Worm (Caenorhabditis elegans) whole organism, L3 larva: ENCODE measurements around the gene sre-5.
A peak's percentile ranks its signal among the peaks of the same experiment; 100 is the strongest.

Experiments
- R02D3.7 ChIP-seq: fragments of 150-350 bp; optimal IDR thresholded peaks from 2 replicates; lab custom pipeline; 2014; ENCODE audit warnings: missing biosample characterization, missing genetic modification characterization
- aly-2 ChIP-seq: fragments of 150-350 bp; optimal IDR thresholded peaks from 2 replicates; lab custom pipeline; 2014; ENCODE audit warnings: missing biosample characterization, missing genetic modification characterization
- ama-1 ChIP-seq: fragments of 150-350 bp; optimal IDR thresholded peaks from 2 replicates; lab custom pipeline; 2018
- ceh-16 ChIP-seq: sonication (generic microtip); optimal IDR thresholded peaks from 2 replicates; lab custom pipeline; 2017; ENCODE audit warnings: missing biosample characterization, missing genetic modification characterization
- ceh-82 ChIP-seq: fragments of 150-350 bp; optimal IDR thresholded peaks from 2 replicates; lab custom pipeline; 2014; ENCODE audit warnings: missing biosample characterization, missing genetic modification characterization
- ceh-9 ChIP-seq: sonication (generic microtip); optimal IDR thresholded peaks from 2 replicates; lab custom pipeline; 2018; ENCODE audit warnings: missing biosample characterization, missing genetic modification characterization
- egl-27 ChIP-seq: sonication (generic microtip); optimal IDR thresholded peaks from 4 replicates; lab custom pipeline; 2017; ENCODE audit warnings: missing biosample characterization, missing genetic modification reagents, missing genetic modification characterization
- egl-5 ChIP-seq: fragments of 150-350 bp; optimal IDR thresholded peaks from 2 replicates; lab custom pipeline; 2017; ENCODE audit warnings: missing biosample characterization, missing genetic modification reagents, missing genetic modification characterization, inconsistent platforms
- elt-1 ChIP-seq: fragments of 150-350 bp; optimal IDR thresholded peaks from 2 replicates; lab custom pipeline; 2014; ENCODE audit warnings: missing biosample characterization, missing genetic modification characterization
- elt-2 ChIP-seq: sonication (generic microtip); optimal IDR thresholded peaks from 2 replicates; lab custom pipeline; 2016; ENCODE audit warnings: missing genetic modification reagents, mild to moderate bottlenecking, missing genetic modification characterization, missing compliant biosample characterization
- eor-1 ChIP-seq, 2 experiments: fragments of 150-350 bp; optimal IDR thresholded peaks; 2 replicates each; lab custom pipeline; 2014 to 2018; ENCODE audit warnings: missing biosample characterization in 2 of 2, missing genetic modification characterization in 2 of 2
- fkh-10 ChIP-seq: sonication (generic microtip); optimal IDR thresholded peaks from 2 replicates; lab custom pipeline; 2017; ENCODE audit warnings: missing biosample characterization, missing genetic modification reagents, missing genetic modification characterization
- fkh-2 ChIP-seq: fragments of 150-350 bp; optimal IDR thresholded peaks from 2 replicates; lab custom pipeline; 2014; ENCODE audit warnings: missing biosample characterization, missing genetic modification reagents, missing genetic modification characterization
- hmg-11 ChIP-seq: sonication (generic microtip); optimal IDR thresholded peaks from 2 replicates; lab custom pipeline; 2016; ENCODE audit warnings: missing genetic modification characterization, missing compliant biosample characterization
- jun-1 ChIP-seq: fragments of 150-350 bp; optimal IDR thresholded peaks from 2 replicates; lab custom pipeline; 2014; ENCODE audit warnings: missing biosample characterization, missing genetic modification reagents, missing genetic modification characterization
- lin-15B ChIP-seq: fragments of 150-350 bp; optimal IDR thresholded peaks from 2 replicates; lab custom pipeline; 2014; ENCODE audit warnings: missing biosample characterization, missing genetic modification characterization
- lin-39 ChIP-seq: fragments of 150-350 bp; optimal IDR thresholded peaks from 2 replicates; lab custom pipeline; 2018; ENCODE audit warnings: missing biosample characterization, missing genetic modification reagents, missing genetic modification characterization
- lsy-12 ChIP-seq: sonication (generic microtip); optimal IDR thresholded peaks from 2 replicates; lab custom pipeline; 2016; ENCODE audit warnings: mild to moderate bottlenecking, missing genetic modification characterization, missing compliant biosample characterization
- mdl-1 ChIP-seq: fragments of 150-350 bp; optimal IDR thresholded peaks from 2 replicates; lab custom pipeline; 2014; ENCODE audit warnings: missing biosample characterization, missing genetic modification characterization
- mml-1 ChIP-seq: fragments of 150-350 bp; sonication (generic microtip); optimal IDR thresholded peaks from 3 replicates; lab custom pipeline; 2014; ENCODE audit warnings: missing biosample characterization, missing genetic modification characterization
- nhr-11 ChIP-seq: fragments of 150-350 bp; optimal IDR thresholded peaks from 2 replicates; lab custom pipeline; 2014; ENCODE audit warnings: missing biosample characterization, missing genetic modification characterization
- nhr-12 ChIP-seq: fragments of 150-350 bp; optimal IDR thresholded peaks from 2 replicates; lab custom pipeline; 2014; ENCODE audit warnings: missing biosample characterization, missing genetic modification characterization
- nhr-23 ChIP-seq: fragments of 150-350 bp; optimal IDR thresholded peaks from 2 replicates; lab custom pipeline; 2014; ENCODE audit warnings: missing biosample characterization, missing genetic modification reagents, missing genetic modification characterization
- nhr-25 ChIP-seq: sonication (generic microtip); optimal IDR thresholded peaks from 2 replicates; lab custom pipeline; 2017; ENCODE audit warnings: missing biosample characterization, missing genetic modification characterization
- nhr-28 ChIP-seq: fragments of 150-350 bp; optimal IDR thresholded peaks from 2 replicates; lab custom pipeline; 2014; ENCODE audit warnings: missing biosample characterization, missing genetic modification characterization
- nhr-43 ChIP-seq: sonication (generic microtip); optimal IDR thresholded peaks from 2 replicates; lab custom pipeline; 2016; ENCODE audit warnings: mild to moderate bottlenecking, missing genetic modification characterization, missing compliant biosample characterization; ENCODE audit not compliant: poor library complexity, severe bottlenecking
- nhr-67 ChIP-seq: fragments of 150-350 bp; optimal IDR thresholded peaks from 2 replicates; lab custom pipeline; 2014; ENCODE audit warnings: missing biosample characterization, missing genetic modification characterization
- nhr-76 ChIP-seq: fragments of 150-350 bp; sonication (generic microtip); optimal IDR thresholded peaks from 5 replicates; lab custom pipeline; 2014; ENCODE audit warnings: missing biosample characterization, missing genetic modification characterization
- nhr-77 ChIP-seq: fragments of 150-350 bp; optimal IDR thresholded peaks from 2 replicates; lab custom pipeline; 2014; ENCODE audit warnings: missing biosample characterization, missing genetic modification characterization
- pha-4 ChIP-seq: fragments of 150-350 bp; optimal IDR thresholded peaks from 2 replicates; lab custom pipeline; 2014; ENCODE audit warnings: missing biosample characterization, missing genetic modification reagents, missing genetic modification characterization
- pqm-1 ChIP-seq: fragments of 150-350 bp; optimal IDR thresholded peaks from 2 replicates; lab custom pipeline; 2017; ENCODE audit warnings: missing biosample characterization, missing genetic modification characterization, inconsistent platforms
- sea-2 ChIP-seq: fragments of 150-350 bp; sonication (generic microtip); optimal IDR thresholded peaks from 4 replicates; lab custom pipeline; 2014; ENCODE audit warnings: missing biosample characterization, missing genetic modification reagents, missing genetic modification characterization
- unc-39 ChIP-seq: sonication (generic microtip); optimal IDR thresholded peaks from 4 replicates; lab custom pipeline; 2017; ENCODE audit warnings: missing biosample characterization, missing genetic modification characterization
- unc-62 ChIP-seq: fragments of 150-350 bp; sonication (generic microtip); optimal IDR thresholded peaks from 4 replicates; lab custom pipeline; 2014; ENCODE audit warnings: missing biosample characterization, missing genetic modification reagents, missing genetic modification characterization
- zag-1 ChIP-seq: fragments of 150-350 bp; optimal IDR thresholded peaks from 2 replicates; lab custom pipeline; 2014; ENCODE audit warnings: missing biosample characterization, missing genetic modification characterization
- ztf-11 ChIP-seq: fragments of 150-350 bp; optimal IDR thresholded peaks from 2 replicates; lab custom pipeline; 2014; ENCODE audit warnings: missing biosample characterization, missing genetic modification characterization
- ztf-4 ChIP-seq: fragments of 150-350 bp; optimal IDR thresholded peaks from 2 replicates; lab custom pipeline; 2014; ENCODE audit warnings: missing biosample characterization, missing genetic modification characterization

The sre-5 gene

DNA sequence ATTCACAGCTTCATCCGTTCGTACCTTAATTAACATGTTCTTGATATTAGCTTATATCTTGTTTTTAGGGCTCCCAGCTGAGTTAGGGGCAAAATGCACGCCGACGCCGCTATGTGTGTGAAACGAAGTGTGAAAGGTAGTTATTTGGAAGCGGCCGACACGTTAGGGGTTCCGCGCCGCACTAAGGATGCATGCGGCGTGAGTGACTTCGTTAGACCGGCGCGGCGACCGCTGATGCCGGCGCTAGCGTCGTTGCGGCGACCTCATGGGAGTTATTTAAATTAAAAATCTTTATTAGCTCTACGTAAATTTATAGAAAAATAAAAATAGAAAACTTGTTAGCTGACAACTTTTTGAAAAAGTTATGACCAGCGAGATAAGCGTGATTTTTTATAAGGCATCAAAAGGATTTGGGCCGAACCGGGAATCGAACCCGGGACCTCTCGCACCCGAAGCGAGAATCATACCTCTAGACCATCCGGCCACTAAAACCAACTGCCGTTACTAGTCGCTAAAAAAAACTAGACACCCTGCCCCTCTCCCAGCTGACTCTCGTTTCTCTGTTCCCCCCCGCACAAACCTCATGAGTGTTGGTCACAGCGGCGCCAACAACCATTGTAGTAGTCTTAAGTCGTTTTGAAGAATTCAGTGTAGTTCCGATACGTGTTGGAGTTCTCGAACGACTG is 13.1 kb upstream of the sre-5 start (continued):
- peak; percentile 33 for TF ChIP-seq elt-2 (tag; lab: Kevin White, UChicago)
- TF ChIP-seq egl-27, result no peak
- no peak for TF ChIP-seq mml-1 (tag; lab: Kevin White, UChicago)
- TF ChIP-seq mdl-1, result no peak
- TF ChIP-seq fkh-10 (GFP tag; lab: Kevin White, UChicago), result no peak
- TF ChIP-seq fkh-2, result no peak
- TF ChIP-seq ceh-82 (tag; lab: Kevin White, UChicago), result no peak
- no peak for TF ChIP-seq aly-2

- TF ChIP-seq elt-2 (tag; lab: Kevin White, UChicago), result no peak
- TF ChIP-seq egl-5 (tag; lab: Kevin White, UChicago), result no peak
- no peak for TF ChIP-seq hmg-11 (tag; lab: Kevin White, UChicago)
- TF ChIP-seq eor-1 (tag; optimal IDR thresholded peaks at IDR 0.05; lab: Kevin White, UChicago), result no peak
- no peak for TF ChIP-seq zag-1 (tag; lab: Kevin White, UChicago)
- TF ChIP-seq fkh-10 (GFP tag; lab: Kevin White, UChicago), result no peak
- TF ChIP-seq lin-15B (tag; lab: Kevin White, UChicago), result no peak
- no peak for TF ChIP-seq nhr-67 (tag; lab: Kevin White, UChicago)
- TF ChIP-seq aly-2, result no peak
- TF ChIP-seq ceh-16 (tag; lab: Kevin White, UChicago), result no peak
Observed at ce11 chrIV:3552933-3553332, 12.1 kb upstream of the sre-5 start.

- TF ChIP-seq R02D3.7 (tag; lab: Kevin White, UChicago) (no peak), ztf-4 (tag; lab: Kevin White, UChicago) (no peak), ama-1 (no peak)
Observed at ce11 chrIV:3557331-3557730, 7.7 kb upstream of the sre-5 start, which contains the start of gene osm-9. TSS of gene osm-9 (minus strand) at chrIV:3557431.

DNA sequence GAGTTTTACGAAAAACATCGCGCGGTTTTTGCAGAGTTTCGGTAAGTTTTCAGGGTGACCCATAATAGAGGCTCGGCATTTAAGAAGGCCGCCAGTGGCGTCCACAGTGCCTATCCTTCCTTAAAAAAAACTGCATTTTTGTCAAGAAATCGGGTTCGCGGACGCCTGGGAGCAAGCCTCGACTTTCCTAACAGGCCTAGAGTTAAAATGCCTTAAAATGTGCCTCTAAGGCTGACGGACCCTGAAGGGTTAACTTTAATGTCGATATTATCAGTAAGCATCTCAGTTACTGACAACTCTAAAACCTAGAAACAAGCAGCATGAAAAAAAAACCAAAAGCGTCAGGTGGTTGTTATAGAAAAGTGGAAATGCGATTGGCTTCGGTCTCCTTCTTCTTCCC is 5.8 kb upstream of the sre-5 start:
- no peak for TF ChIP-seq pha-4
- TF ChIP-seq fkh-2, result no peak
- no peak for TF ChIP-seq nhr-43 (tag; lab: Kevin White, UChicago)
- no peak for TF ChIP-seq nhr-77
- no peak for TF ChIP-seq elt-1 (tag; lab: Kevin White, UChicago)
- TF ChIP-seq nhr-11 (tag; lab: Kevin White, UChicago), result no peak
- no peak for TF ChIP-seq lsy-12 (tag; lab: Kevin White, UChicago)
- no peak for TF ChIP-seq pqm-1 (tag; lab: Kevin White, UChicago)
- no peak for TF ChIP-seq ceh-9 (tag; lab: Kevin White, UChicago)
- TF ChIP-seq nhr-25 (tag; lab: Kevin White, UChicago), result no peak
- no peak for TF ChIP-seq nhr-76
- no peak for TF ChIP-seq egl-27
- no peak for TF ChIP-seq nhr-28 (tag; lab: Kevin White, UChicago)
- TF ChIP-seq ztf-4 (tag; lab: Kevin White, UChicago), result no peak

DNA sequence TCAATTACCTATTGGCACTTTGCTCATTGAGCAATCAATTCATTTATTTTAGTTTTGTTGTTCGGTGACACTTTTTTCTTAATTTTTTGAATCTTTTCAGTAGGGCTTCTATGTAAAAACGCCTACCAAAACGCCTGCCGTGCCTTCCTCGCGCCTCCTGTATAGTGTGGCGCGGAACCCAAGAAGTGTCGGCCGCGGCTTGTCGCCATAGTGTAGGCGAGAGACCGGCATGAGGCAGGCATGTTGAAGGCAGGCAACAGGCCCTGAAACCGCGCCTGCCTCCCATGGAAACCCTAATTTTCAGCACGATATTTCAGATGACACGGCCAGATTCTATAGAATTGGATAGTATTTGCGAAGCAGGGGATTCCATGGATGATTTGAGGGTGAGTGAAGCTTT is 3.6 kb downstream of the sre-5 start, which contains the start of gene otpl-1:
TSS of gene otpl-1 (plus strand) at position 372 of the 400 bp plus-strand sequence.
- TF ChIP-seq nhr-12 (tag; lab: Kevin White, UChicago) (no peak), pqm-1 (tag; lab: Kevin White, UChicago) (no peak), fkh-2 (no peak), ztf-11 (tag; lab: Kevin White, UChicago) (no peak), unc-39 (tag; lab: Kevin White, UChicago) (no peak), nhr-67 (tag; lab: Kevin White, UChicago) (no peak), unc-62 (GFP tag; lab: Kevin White, UChicago) (no peak), R02D3.7 (tag; lab: Kevin White, UChicago) (no peak), sea-2 (GFP tag; lab: Kevin White, UChicago) (no peak), ceh-9 (tag; lab: Kevin White, UChicago) (no peak), ceh-16 (tag; lab: Kevin White, UChicago) (no peak), nhr-11 (tag; lab: Kevin White, UChicago) (no peak), nhr-23 (no peak), jun-1 (tag; lab: Kevin White, UChicago) (no peak), lin-15B (tag; lab: Kevin White, UChicago) (no peak), egl-27 (no peak), nhr-77 (no peak), ama-1 (no peak), lin-39 (tag; lab: Kevin White, UChicago) (no peak), mml-1 (tag; lab: Kevin White, UChicago) (no peak)
- TF ChIP-seq, all 47 proteins: peak for 0
